Fruit fly (Drosophila melanogaster) whole organism, embryonic: ENCODE results near the gene CG15408.

ENCODE experiments used
- ATbp ChIP-seq: fragments of 200-800 bp; sonication (Bioruptor generic); optimal IDR thresholded peaks from 2 replicates; lab custom pipeline; 2017; ENCODE audit warnings: missing biosample characterization, mild to moderate bottlenecking, missing genetic modification characterization, missing genetic modification reagents
- Abd-B ChIP-seq: fragments of 200-800 bp; sonication (Bioruptor generic); optimal IDR thresholded peaks from 2 replicates; lab custom pipeline; 2018; ENCODE audit warnings: missing biosample characterization, mild to moderate bottlenecking, missing genetic modification characterization, moderate library complexity
- Adf1 ChIP-seq: fragments of 200-800 bp; sonication (Bioruptor generic); IDR thresholded peaks from 2 replicates; pipeline ENCODE4 v1.3.6; 2022; ENCODE audit warnings: missing biosample characterization, missing genetic modification characterization
- Aef1 ChIP-seq: fragments of 200-800 bp; sonication (Bioruptor generic); IDR thresholded peaks from 3 replicates; pipeline ENCODE4 v1.3.6; 2022; ENCODE audit warnings: missing biosample characterization, missing genetic modification characterization
- Antp ChIP-seq: fragments of 200-800 bp; sonication (Bioruptor generic); optimal IDR thresholded peaks from 3 replicates; lab custom pipeline; 2016; ENCODE audit warnings: missing biosample characterization, missing genetic modification characterization
- Bdp1 ChIP-seq: fragments of 200-800 bp; sonication (Bioruptor generic); optimal IDR thresholded peaks from 3 replicates; lab custom pipeline; 2016; ENCODE audit warnings: missing biosample characterization, missing genetic modification characterization
- Bgb ChIP-seq: fragments of 200-800 bp; sonication (Bioruptor generic); IDR thresholded peaks from 2 replicates; pipeline ENCODE4 v1.3.6; 2022; ENCODE audit warnings: missing biosample characterization, missing genetic modification characterization; ENCODE audit not compliant: partially characterized antibody
- CG10321 ChIP-seq: fragments of 200-800 bp; sonication (Bioruptor generic); IDR thresholded peaks from 2 replicates; pipeline ENCODE4 v1.3.6; 2022; ENCODE audit warnings: missing biosample characterization, missing genetic modification characterization
- CG10565 ChIP-seq: fragments of 200-800 bp; sonication (Bioruptor generic); optimal IDR thresholded peaks from 3 replicates; lab custom pipeline; 2016; ENCODE audit warnings: missing biosample characterization, mild to moderate bottlenecking, missing genetic modification characterization
- CG12071 ChIP-seq: fragments of 200-800 bp; sonication (Bioruptor generic); optimal IDR thresholded peaks from 3 replicates; lab custom pipeline; 2018; ENCODE audit warnings: missing biosample characterization, mild to moderate bottlenecking, missing genetic modification characterization
- CG12942 ChIP-seq: fragments of 200-800 bp; sonication (Bioruptor generic); optimal IDR thresholded peaks from 3 replicates; lab custom pipeline; 2016; ENCODE audit warnings: missing biosample characterization, missing genetic modification characterization
- CG13775 ChIP-seq: fragments of 200-800 bp; sonication (Bioruptor generic); optimal IDR thresholded peaks from 3 replicates; lab custom pipeline; 2017; ENCODE audit warnings: missing biosample characterization, mild to moderate bottlenecking, missing genetic modification characterization
- CG14860 ChIP-seq: fragments of 200-800 bp; sonication (Bioruptor generic); IDR thresholded peaks from 3 replicates; pipeline ENCODE4 v1.3.6; 2022; ENCODE audit warnings: missing biosample characterization, missing genetic modification characterization; ENCODE audit not compliant: partially characterized antibody
- CG15514 ChIP-seq: fragments of 200-800 bp; sonication (Bioruptor generic); optimal IDR thresholded peaks from 3 replicates; lab custom pipeline; 2017; ENCODE audit warnings: missing biosample characterization, missing genetic modification characterization, mild to moderate bottlenecking, moderate library complexity, missing genetic modification reagents
- CG17568 ChIP-seq: fragments of 200-800 bp; sonication (Bioruptor generic); optimal IDR thresholded peaks from 2 replicates; lab custom pipeline; 2018; ENCODE audit warnings: missing biosample characterization, mild to moderate bottlenecking, missing genetic modification characterization, moderate library complexity
- CG17802 ChIP-seq: fragments of 200-800 bp; sonication (Bioruptor generic); optimal IDR thresholded peaks from 2 replicates; lab custom pipeline; 2018; ENCODE audit warnings: missing biosample characterization, mild to moderate bottlenecking, missing genetic modification characterization, moderate library complexity
- CG2875 ChIP-seq: fragments of 200-800 bp; sonication (Bioruptor generic); optimal IDR thresholded peaks from 2 replicates; lab custom pipeline; 2017; ENCODE audit warnings: missing biosample characterization, mild to moderate bottlenecking, missing genetic modification characterization, missing genetic modification reagents
- CG31388 ChIP-seq: fragments of 200-800 bp; sonication (Bioruptor generic); optimal IDR thresholded peaks from 2 replicates; lab custom pipeline; 2016; ENCODE audit warnings: missing biosample characterization, missing genetic modification characterization
- CG4282 ChIP-seq: fragments of 200-800 bp; sonication (Bioruptor generic); optimal IDR thresholded peaks from 2 replicates; lab custom pipeline; 2016; ENCODE audit warnings: missing biosample characterization, missing genetic modification characterization
- CG4730 ChIP-seq: fragments of 200-800 bp; sonication (Bioruptor generic); IDR thresholded peaks from 2 replicates; pipeline ENCODE4 v1.3.6; 2022; ENCODE audit warnings: missing biosample characterization, missing genetic modification characterization
- CG6791 ChIP-seq: fragments of 200-800 bp; sonication (Bioruptor generic); IDR thresholded peaks from 3 replicates; pipeline ENCODE4 v1.3.6; 2022; ENCODE audit warnings: missing biosample characterization, missing genetic modification characterization; ENCODE audit not compliant: partially characterized antibody
- CG7786 ChIP-seq: fragments of 200-800 bp; sonication (Bioruptor generic); optimal IDR thresholded peaks from 2 replicates; lab custom pipeline; 2016; ENCODE audit warnings: missing biosample characterization, missing genetic modification characterization
- CG8359 ChIP-seq: fragments of 200-800 bp; sonication (Bioruptor generic); optimal IDR thresholded peaks from 2 replicates; lab custom pipeline; 2017; ENCODE audit warnings: missing biosample characterization, mild to moderate bottlenecking, missing genetic modification characterization, borderline replicate concordance
- CG9437 ChIP-seq: fragments of 200-800 bp; sonication (Bioruptor generic); optimal IDR thresholded peaks from 2 replicates; lab custom pipeline; 2018; ENCODE audit warnings: missing biosample characterization, mild to moderate bottlenecking, missing genetic modification characterization
- Chrac-16 ChIP-seq: fragments of 200-800 bp; sonication (Bioruptor generic); optimal IDR thresholded peaks from 3 replicates; lab custom pipeline; 2016; ENCODE audit warnings: missing biosample characterization, missing genetic modification characterization
- Dfd ChIP-seq, 2 experiments: fragments of >200 bp; optimal IDR thresholded peaks; 2 replicates each; lab custom pipeline; 2017; ENCODE audit warnings: missing biosample characterization in 2 of 2, missing genetic modification characterization in 2 of 2
- Doc3 ChIP-seq: fragments of 200-800 bp; sonication (Bioruptor generic); IDR thresholded peaks from 3 replicates; pipeline ENCODE4 v1.3.6; 2022; ENCODE audit warnings: missing biosample characterization, missing genetic modification characterization; ENCODE audit not compliant: partially characterized antibody
- Ets97D ChIP-seq: fragments of 200-800 bp; sonication (Bioruptor generic); optimal IDR thresholded peaks from 3 replicates; lab custom pipeline; 2016; ENCODE audit warnings: missing biosample characterization, missing genetic modification characterization
- Fer1 ChIP-seq: fragments of 200-800 bp; sonication (Bioruptor generic); optimal IDR thresholded peaks from 2 replicates; lab custom pipeline; 2017; ENCODE audit warnings: missing biosample characterization, mild to moderate bottlenecking, missing genetic modification characterization
- Kr ChIP-seq: fragments of 200-800 bp; sonication (Bioruptor generic); optimal IDR thresholded peaks from 2 replicates; lab custom pipeline; 2017; ENCODE audit warnings: missing biosample characterization, mild to moderate bottlenecking, missing genetic modification characterization
- Lhr ChIP-seq: fragments of 200-800 bp; sonication (Bioruptor generic); optimal IDR thresholded peaks from 3 replicates; lab custom pipeline; 2017; ENCODE audit warnings: mild to moderate bottlenecking, missing biosample characterization, missing genetic modification reagents, missing genetic modification characterization
- MESR4 ChIP-seq: fragments of 200-800 bp; sonication (Bioruptor generic); optimal IDR thresholded peaks from 2 replicates; lab custom pipeline; 2018; ENCODE audit warnings: missing biosample characterization, mild to moderate bottlenecking, missing genetic modification characterization, moderate library complexity
- MTF-1 ChIP-seq: fragments of 200-800 bp; sonication (Bioruptor generic); optimal IDR thresholded peaks from 2 replicates; lab custom pipeline; 2018; ENCODE audit warnings: missing biosample characterization, mild to moderate bottlenecking, missing genetic modification characterization, borderline replicate concordance
- Side ChIP-seq: fragments of 200-800 bp; sonication (Bioruptor generic); optimal IDR thresholded peaks from 2 replicates; lab custom pipeline; 2016; ENCODE audit warnings: missing biosample characterization, missing genetic modification characterization
- al ChIP-seq: fragments of 200-800 bp; sonication (Bioruptor generic); IDR thresholded peaks from 2 replicates; pipeline ENCODE4 v1.3.6; 2022; ENCODE audit warnings: missing biosample characterization, missing genetic modification characterization
- amos ChIP-seq: fragments of 200-800 bp; sonication (Bioruptor generic); IDR thresholded peaks from 2 replicates; pipeline ENCODE4 v1.3.6; 2022; ENCODE audit warnings: missing biosample characterization, missing genetic modification characterization; ENCODE audit not compliant: partially characterized antibody
- disco-r ChIP-seq: fragments of 200-800 bp; sonication (Bioruptor generic); optimal IDR thresholded peaks from 2 replicates; lab custom pipeline; 2016; ENCODE audit warnings: missing biosample characterization, missing genetic modification characterization
- dmrt99B ChIP-seq: fragments of 200-800 bp; sonication (Bioruptor generic); optimal IDR thresholded peaks from 2 replicates; lab custom pipeline; 2018; ENCODE audit warnings: missing biosample characterization, mild to moderate bottlenecking, missing genetic modification characterization, moderate library complexity
- eve ChIP-seq, 2 experiments: fragments of >200 bp; optimal IDR thresholded peaks; 2 replicates each; lab custom pipeline; 2017; ENCODE audit warnings: missing biosample characterization in 2 of 2, missing genetic modification characterization in 2 of 2
- jumu ChIP-seq: fragments of 200-800 bp; sonication (Bioruptor generic); optimal IDR thresholded peaks from 3 replicates; lab custom pipeline; 2016; ENCODE audit warnings: missing biosample characterization, missing genetic modification characterization
- otp ChIP-seq: fragments of 200-800 bp; sonication (Bioruptor generic); IDR thresholded peaks from 3 replicates; pipeline ENCODE4, ENCODE4 v1.3.6; 2022; ENCODE audit warnings: missing biosample characterization, missing genetic modification characterization
- ranshi ChIP-seq: fragments of 200-800 bp; sonication (Bioruptor generic); IDR thresholded peaks from 2 replicates; pipeline ENCODE4 v1.3.6; 2022; ENCODE audit warnings: missing biosample characterization, missing genetic modification characterization
- sd ChIP-seq: fragments of 200-800 bp; sonication (Bioruptor generic); optimal IDR thresholded peaks from 3 replicates; lab custom pipeline; 2018; ENCODE audit warnings: missing biosample characterization, mild to moderate bottlenecking, missing genetic modification characterization, moderate library complexity
- sr ChIP-seq: fragments of 200-800 bp; sonication (Bioruptor generic); IDR thresholded peaks from 3 replicates; pipeline ENCODE4 v1.3.6; 2022; ENCODE audit warnings: missing biosample characterization, missing genetic modification characterization
- unpg ChIP-seq: fragments of 200-800 bp; sonication (Bioruptor generic); optimal IDR thresholded peaks from 3 replicates; lab custom pipeline; 2018; ENCODE audit warnings: missing biosample characterization, mild to moderate bottlenecking, missing genetic modification characterization, moderate library complexity
- wor ChIP-seq: fragments of 200-800 bp; sonication (Bioruptor generic); IDR thresholded peaks from 2 replicates; pipeline ENCODE4 v1.3.6; 2022; ENCODE audit warnings: missing biosample characterization, missing genetic modification characterization
- z ChIP-seq: fragments of 200-800 bp; sonication (Bioruptor generic); IDR thresholded peaks from 3 replicates; pipeline ENCODE4 v1.3.6; 2022; ENCODE audit warnings: missing biosample characterization, missing genetic modification characterization
- zen ChIP-seq: fragments of 200-800 bp; sonication (Bioruptor generic); optimal IDR thresholded peaks from 3 replicates; lab custom pipeline; 2018; ENCODE audit warnings: missing biosample characterization, mild to moderate bottlenecking, missing genetic modification characterization, moderate library complexity
- zfh2 ChIP-seq: fragments of 200-800 bp; sonication (Bioruptor generic); optimal IDR thresholded peaks from 2 replicates; lab custom pipeline; 2016; ENCODE audit warnings: missing biosample characterization, missing genetic modification characterization

The CG15408 gene

DNA sequence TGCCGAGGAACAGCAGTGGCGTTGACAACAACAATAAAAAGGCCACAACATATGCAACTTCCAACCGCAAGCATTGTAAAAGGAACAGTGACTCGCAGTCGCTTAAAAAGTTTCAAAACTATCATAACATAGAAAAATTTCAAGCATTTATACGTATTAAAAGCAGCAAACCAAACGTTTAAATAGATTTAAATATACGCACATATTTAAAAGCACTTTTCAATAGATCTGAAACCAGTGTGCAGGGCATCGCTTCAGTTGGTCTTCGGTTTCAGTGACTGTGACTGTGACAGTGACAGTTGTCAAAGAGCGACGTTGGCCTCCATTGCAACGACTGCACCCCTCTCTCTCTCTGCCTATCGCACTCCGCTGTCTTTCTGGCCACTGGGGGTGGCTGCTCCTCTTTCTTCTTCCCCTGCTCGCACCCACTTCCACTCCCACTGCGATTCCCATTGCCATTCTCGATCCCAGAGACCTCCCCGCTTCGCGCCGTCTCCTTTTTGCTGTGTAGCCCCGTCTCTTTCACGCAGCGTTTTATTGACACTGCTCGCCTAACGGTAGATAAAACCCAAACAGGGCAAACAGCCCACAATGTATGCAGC lies 15.6 kb downstream of the CG15408 start (continued):
- TF ChIP-seq Bgb (GFP tag; lab: Robert Waterston, UW) (peak; percentile 39; the same call in 1 of the 2 replicates), Ets97D (peak; percentile 31), Adf1 (no peak), CG2875 (GFP tag; lab: Kevin White, UChicago) (peak; percentile 84), Aef1 (GFP tag; lab: Robert Waterston, UW) (peak; percentile 78), CG6791 (GFP tag; lab: Robert Waterston, UW) (peak; percentile 41; the same call in 1 of the 3 replicates), ATbp (GFP tag; lab: Kevin White, UChicago) (peak; percentile 92), sr (GFP tag; lab: Robert Waterston, UW) (peak; percentile 75; the same call in 2 of the 3 replicates), CG17568 (GFP tag; lab: Kevin White, UChicago) (peak; percentile 31), Chrac-16 (GFP tag; lab: Kevin White, UChicago) (peak; percentile 68), Side (GFP tag; lab: Kevin White, UChicago) (peak; percentile 21), amos (GFP tag; lab: Robert Waterston, UW) (no peak), Dfd (GFP tag; optimal IDR thresholded peaks at IDR 0.05; lab: Kevin White, UChicago) (no peak), MTF-1 (GFP tag; lab: Kevin White, UChicago) (peak; percentile 48), eve (GFP tag; optimal IDR thresholded peaks at IDR 0.05; lab: Kevin White, UChicago) (peak in 1 of 2 experiments; percentile 88), CG12071 (GFP tag; lab: Kevin White, UChicago) (peak; percentile 76), CG15514 (GFP tag; lab: Kevin White, UChicago) (peak; percentile 14), Bdp1 (peak; percentile 60), Antp (peak; percentile 62), otp (GFP tag; lab: Robert Waterston, UW) (peak; percentile 93), Kr (GFP tag; lab: Kevin White, UChicago) (no peak), MESR4 (GFP tag; lab: Kevin White, UChicago) (peak; percentile 12), CG14860 (GFP tag; lab: Robert Waterston, UW) (peak; percentile 60; the same call in 2 of the 3 replicates), wor (GFP tag; lab: Robert Waterston, UW) (peak; percentile 84), zfh2 (GFP tag; lab: Kevin White, UChicago) (no peak), CG10321 (peak; percentile 32; the same call in 1 of the 2 replicates), z (GFP tag; lab: Robert Waterston, UW) (peak; percentile 50; the same call in 1 of the 3 replicates), Fer1 (GFP tag; lab: Kevin White, UChicago) (no peak), CG31388 (GFP tag; lab: Kevin White, UChicago) (peak; percentile 22), Abd-B (peak; percentile 68), ranshi (GFP tag; lab: Robert Waterston, UW) (peak; percentile 86), Lhr (GFP tag; lab: Kevin White, UChicago) (peak; percentile 53), CG17802 (tag; lab: Kevin White, UChicago) (peak; percentile 65), dmrt99B (tag; lab: Kevin White, UChicago) (peak; percentile 94), CG7786 (peak; percentile 44), CG8359 (peak; percentile 72), CG10565 (GFP tag; lab: Kevin White, UChicago) (no peak), jumu (GFP tag; lab: Kevin White, UChicago) (peak; percentile 53), unpg (GFP tag; lab: Kevin White, UChicago) (peak; percentile 87), CG9437 (peak; percentile 54), CG4282 (GFP tag; lab: Kevin White, UChicago) (no peak), CG13775 (peak; percentile 5), CG4730 (GFP tag; lab: Robert Waterston, UW) (peak; percentile 81), sd (tag; lab: Kevin White, UChicago) (peak; percentile 6), disco-r (GFP tag; lab: Kevin White, UChicago) (no peak), al (GFP tag; lab: Robert Waterston, UW) (0 out of 2 replicates have a peak, but pooled peaks have one; percentile 40), Doc3 (GFP tag; lab: Robert Waterston, UW) (no peak), zen (tag; lab: Kevin White, UChicago) (peak; percentile 48), CG12942 (GFP tag; lab: Kevin White, UChicago) (peak; percentile 39)
